Worm (Caenorhabditis elegans) whole organism, early embryonic: ENCODE measurements around the gene ciao-2B.

Experiments used
- B0310.2 ChIP-seq: sonication (generic microtip); optimal IDR thresholded peaks from 2 replicates; lab custom pipeline; 2016; ENCODE audit warnings: mild to moderate bottlenecking, missing genetic modification characterization, missing compliant biosample characterization
- F13C5.2 ChIP-seq: sonication (generic microtip); optimal IDR thresholded peaks from 2 replicates; lab custom pipeline; 2017; ENCODE audit warnings: mild to moderate bottlenecking, missing genetic modification characterization, inconsistent platforms, missing compliant biosample characterization
- aly-1 ChIP-seq: sonication (generic microtip); optimal IDR thresholded peaks from 2 replicates; lab custom pipeline; 2016; ENCODE audit warnings: missing genetic modification characterization, missing compliant biosample characterization
- ama-1 ChIP-seq: fragments of 150-350 bp; optimal IDR thresholded peaks from 2 replicates; lab custom pipeline; 2014
- ceh-13 ChIP-seq: fragments of 200-800 bp; sonication (Bioruptor generic); optimal IDR thresholded peaks from 2 replicates; lab custom pipeline; 2018; ENCODE audit warnings: mild to moderate bottlenecking, missing genetic modification characterization, missing compliant biosample characterization
- ceh-36 ChIP-seq: sonication (generic microtip); optimal IDR thresholded peaks from 2 replicates; lab custom pipeline; 2016; ENCODE audit warnings: missing genetic modification characterization, inconsistent platforms, missing compliant biosample characterization
- ets-7 ChIP-seq: sonication (generic microtip); optimal IDR thresholded peaks from 2 replicates; lab custom pipeline; 2016; ENCODE audit warnings: missing genotype, missing genetic modification characterization, missing compliant biosample characterization
- flt-1 ChIP-seq: fragments of 200-800 bp; sonication (Bioruptor generic); IDR thresholded peaks from 2 replicates; pipeline ENCODE4 v1.3.6; 2022; ENCODE audit warnings: missing genetic modification characterization, missing compliant biosample characterization
- hmbx-1 ChIP-seq: sonication (generic microtip); optimal IDR thresholded peaks from 2 replicates; lab custom pipeline; 2016; ENCODE audit warnings: mild to moderate bottlenecking, missing genetic modification characterization, missing compliant biosample characterization
- hmg-4 ChIP-seq: fragments of 200-800 bp; sonication (Bioruptor generic); optimal IDR thresholded peaks from 2 replicates; lab custom pipeline; 2018; ENCODE audit warnings: mild to moderate bottlenecking, missing genetic modification characterization, missing compliant biosample characterization
- hnd-1 ChIP-seq: sonication (generic microtip); optimal IDR thresholded peaks from 2 replicates; lab custom pipeline; 2016; ENCODE audit warnings: missing genetic modification characterization, missing compliant biosample characterization
- pes-1 ChIP-seq: fragments of 200-800 bp; sonication (Bioruptor generic); IDR thresholded peaks from 2 replicates; pipeline ENCODE4 v1.3.6; 2022; ENCODE audit warnings: missing genetic modification reagents, missing genetic modification characterization, missing compliant biosample characterization
- scrt-1 ChIP-seq: fragments of 200-800 bp; sonication (Bioruptor generic); IDR thresholded peaks from 2 replicates; pipeline ENCODE4 v1.3.6; 2022; ENCODE audit warnings: missing genetic modification characterization, missing compliant biosample characterization
- sea-1 ChIP-seq: fragments of 200-800 bp; sonication (Bioruptor generic); conservative IDR thresholded peaks from 2 replicates; pipeline ENCODE4 v1.3.6; 2022; ENCODE audit warnings: missing genetic modification characterization, missing compliant biosample characterization
- tbx-11 ChIP-seq: fragments of 200-800 bp; sonication (Bioruptor generic); IDR thresholded peaks from 2 replicates; pipeline ENCODE4 v1.3.6; 2022; ENCODE audit warnings: missing genetic modification characterization, missing compliant biosample characterization
- tbx-37 ChIP-seq: fragments of 200-800 bp; sonication (Bioruptor generic); conservative IDR thresholded peaks from 2 replicates; pipeline ENCODE4 v1.3.6; 2022; ENCODE audit warnings: missing genetic modification reagents, missing genetic modification characterization, missing compliant biosample characterization
- tra-4 ChIP-seq: sonication (generic microtip); optimal IDR thresholded peaks from 2 replicates; lab custom pipeline; 2017; ENCODE audit warnings: missing genetic modification characterization, missing compliant biosample characterization

Gene ciao-2B

ce11 chrIII:13439415-13439814 lies at the start of gene ciao-2B:
TSS of gene ciao-2B (minus strand) at chrIII:13439544.
- no peak for TF ChIP-seq scrt-1
- no peak for TF ChIP-seq tra-4 (tag; lab: Kevin White, UChicago)
- no peak for TF ChIP-seq ceh-13 (GFP tag; lab: Kevin White, UChicago)
- no peak for TF ChIP-seq sea-1
- no peak for TF ChIP-seq F13C5.2 (tag; lab: Kevin White, UChicago)
- no peak for TF ChIP-seq ceh-36 (tag; lab: Kevin White, UChicago)
- TF ChIP-seq tbx-37 (GFP tag; lab: Robert Waterston, UW), result peak; percentile 35; the same call in 1 of the 2 replicates

- no peak for TF ChIP-seq tbx-11
- no peak for TF ChIP-seq B0310.2 (tag; lab: Kevin White, UChicago)
- no peak for TF ChIP-seq ama-1 (lab: Kevin White, UChicago)
- TF ChIP-seq tra-4 (tag; lab: Kevin White, UChicago), result no peak
- TF ChIP-seq scrt-1, result no peak
- TF ChIP-seq sea-1, result no peak
- TF ChIP-seq tbx-37 (GFP tag; lab: Robert Waterston, UW), result no peak
- TF ChIP-seq ets-7, result no peak
- TF ChIP-seq pes-1 (GFP tag; lab: Robert Waterston, UW), result no peak
- TF ChIP-seq hnd-1 (tag; lab: Kevin White, UChicago), result no peak
- no peak for TF ChIP-seq ceh-13 (GFP tag; lab: Kevin White, UChicago)
- TF ChIP-seq flt-1 (GFP tag; lab: Robert Waterston, UW), result no peak
- TF ChIP-seq hmg-4 (GFP tag; lab: Kevin White, UChicago), result no peak
- no peak for TF ChIP-seq F13C5.2 (tag; lab: Kevin White, UChicago)
Measured at ce11 chrIII:13484024-13484423, 44.7 kb upstream of the ciao-2B start, which contains the start of gene acc-4. TSS of gene acc-4 (minus strand) at chrIII:13484124.

- TF ChIP-seq scrt-1 (no peak), tbx-37 (GFP tag; lab: Robert Waterston, UW) (no peak), sea-1 (no peak), ama-1 (lab: Kevin White, UChicago) (no peak), hnd-1 (tag; lab: Kevin White, UChicago) (no peak), F13C5.2 (tag; lab: Kevin White, UChicago) (no peak)
Measured at ce11 chrIII:13476682-13477081, 37.3 kb upstream of the ciao-2B start, which contains the start of gene T27E9.6. TSS of gene T27E9.6 (minus strand) at chrIII:13476782.

ce11 chrIII:13474482-13474881 lies 35.1 kb upstream of the ciao-2B start:
- TF ChIP-seq hmbx-1 (tag; lab: Kevin White, UChicago) (no peak), tbx-37 (GFP tag; lab: Robert Waterston, UW) (peak; percentile 21; the same call in 1 of the 2 replicates)

ce11 chrIII:13471504-13471903 lies 32.2 kb upstream of the ciao-2B start, which contains the start of gene pssy-2:
TSS of gene pssy-2 (plus strand) at chrIII:13471804.
- TF ChIP-seq F13C5.2 (tag; lab: Kevin White, UChicago) (no peak), tra-4 (tag; lab: Kevin White, UChicago) (no peak), sea-1 (no peak), aly-1 (tag; lab: Kevin White, UChicago) (no peak), flt-1 (GFP tag; lab: Robert Waterston, UW) (no peak), scrt-1 (no peak), ceh-13 (GFP tag; lab: Kevin White, UChicago) (no peak), hmbx-1 (tag; lab: Kevin White, UChicago) (no peak), ets-7 (no peak), tbx-11 (no peak), pes-1 (GFP tag; lab: Robert Waterston, UW) (no peak), hmg-4 (GFP tag; lab: Kevin White, UChicago) (no peak), ama-1 (lab: Kevin White, UChicago) (no peak), ceh-36 (tag; lab: Kevin White, UChicago) (no peak)

ce11 chrIII:13465918-13466592 lies 26.7 kb upstream of the ciao-2B start, which contains the start of gene cdk-5:
TSS of gene cdk-5 (minus strand) at chrIII:13466342.
- no peak for TF ChIP-seq sea-1
- TF ChIP-seq B0310.2 (tag; lab: Kevin White, UChicago), result no peak
- TF ChIP-seq ceh-13 (GFP tag; lab: Kevin White, UChicago), result no peak
- no peak for TF ChIP-seq hmg-4 (GFP tag; lab: Kevin White, UChicago)
- TF ChIP-seq scrt-1, result no peak
- TF ChIP-seq ceh-36 (tag; lab: Kevin White, UChicago), result no peak
- no peak for TF ChIP-seq flt-1 (GFP tag; lab: Robert Waterston, UW)
- TF ChIP-seq tra-4 (tag; lab: Kevin White, UChicago), result no peak
- TF ChIP-seq pes-1 (GFP tag; lab: Robert Waterston, UW), result no peak
- TF ChIP-seq F13C5.2 (tag; lab: Kevin White, UChicago), result no peak
- no peak for TF ChIP-seq hmbx-1 (tag; lab: Kevin White, UChicago)
- TF ChIP-seq tbx-11, result no peak
- TF ChIP-seq tbx-37 (GFP tag; lab: Robert Waterston, UW), result no peak
- no peak for TF ChIP-seq aly-1 (tag; lab: Kevin White, UChicago)
- no peak for TF ChIP-seq ama-1 (lab: Kevin White, UChicago)
- TF ChIP-seq ets-7, result no peak
- TF ChIP-seq hnd-1 (tag; lab: Kevin White, UChicago), result no peak

ce11 chrIII:13464493-13465362 lies 25.4 kb upstream of the ciao-2B start, which contains the start of gene kel-3:
TSS of gene kel-3 (plus strand) at chrIII:13464820.
- peak; percentile 62 for TF ChIP-seq ama-1 (lab: Kevin White, UChicago)
- no peak for TF ChIP-seq F13C5.2 (tag; lab: Kevin White, UChicago)
